Worm (Caenorhabditis elegans) whole organism, mixed stage, embryonic: ENCODE measurements around the gene immt-2.

Source experiments
- unc-62 ChIP-seq: fragments of 150-350 bp; optimal IDR thresholded peaks from 2 replicates; lab custom pipeline; 2014; ENCODE audit warnings: missing biosample characterization, missing genetic modification reagents, missing genetic modification characterization
- ztf-11 ChIP-seq: fragments of 150-350 bp; optimal IDR thresholded peaks from 2 replicates; lab custom pipeline; 2014; ENCODE audit warnings: missing biosample characterization, missing genetic modification characterization

ce11 chrV:16800484-16800883, 11.4 kb downstream of the immt-2 start:
- TF ChIP-seq unc-62 (GFP tag; lab: Kevin White, UChicago) (no peak), ztf-11 (tag; lab: Kevin White, UChicago) (no peak)
